Fruit fly (Drosophila melanogaster) whole organism, embryonic: ENCODE measurements around the gene Syn1.

Experiments
- CG3281 ChIP-seq: fragments of 200-800 bp; sonication (Bioruptor generic); optimal IDR thresholded peaks from 3 replicates; lab custom pipeline; 2017; ENCODE audit warnings: missing biosample characterization, mild to moderate bottlenecking, missing genetic modification characterization
- D19A ChIP-seq: fragments of 200-800 bp; optimal IDR thresholded peaks from 3 replicates; lab custom pipeline; 2019; ENCODE audit warnings: missing biosample characterization, mild to moderate bottlenecking, missing genetic modification characterization, moderate library complexity

DNA sequence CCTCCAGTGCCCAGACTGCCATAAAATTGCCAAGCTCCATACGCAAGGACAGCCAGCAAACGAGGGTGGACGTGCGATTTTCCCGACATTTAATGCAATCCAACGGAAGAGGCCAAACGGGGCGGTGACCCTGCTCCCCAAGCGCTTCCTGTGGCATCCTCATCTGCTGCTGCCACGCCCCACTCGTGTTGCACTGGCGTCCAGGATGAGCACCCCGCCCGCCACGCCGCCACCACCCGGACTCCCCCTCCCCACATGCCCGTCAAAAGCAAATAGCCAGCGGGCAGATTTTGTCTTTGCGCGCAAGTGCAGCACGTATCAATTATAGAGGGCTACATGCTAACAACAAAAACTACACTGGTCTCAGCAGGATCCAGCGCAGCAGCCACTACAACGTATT is 52.1 kb downstream of the Syn1 start:
- TF ChIP-seq CG3281 (GFP tag; lab: Kevin White, UChicago) (no peak), D19A (tag; lab: Kevin White, UChicago) (no peak)
